Worm (Caenorhabditis elegans) whole organism, mixed stage, embryonic: ENCODE measurements around the gene F10D7.11.
A peak's percentile ranks its signal among the peaks of the same experiment; 100 is the strongest.

Experiments used
- blmp-1 ChIP-seq: fragments of 150-350 bp; optimal IDR thresholded peaks from 2 replicates; lab custom pipeline; 2014; ENCODE audit warnings: missing biosample characterization, missing genetic modification characterization
- ceh-39 ChIP-seq: fragments of 150-350 bp; optimal IDR thresholded peaks from 2 replicates; lab custom pipeline; 2014; ENCODE audit warnings: missing biosample characterization, missing genetic modification characterization
- ceh-43 ChIP-seq: fragments of 200-800 bp; sonication (Bioruptor generic); optimal IDR thresholded peaks from 2 replicates; lab custom pipeline; 2018; ENCODE audit warnings: mild to moderate bottlenecking, missing genetic modification characterization, moderate library complexity, missing compliant biosample characterization
- ces-1 ChIP-seq: fragments of 150-350 bp; optimal IDR thresholded peaks from 2 replicates; lab custom pipeline; 2014; ENCODE audit warnings: missing biosample characterization, missing genetic modification reagents, missing genetic modification characterization
- cnd-1 ChIP-seq: fragments of 200-800 bp; sonication (Bioruptor generic); optimal IDR thresholded peaks from 2 replicates; lab custom pipeline; 2018; ENCODE audit warnings: mild to moderate bottlenecking, missing genetic modification characterization, missing compliant biosample characterization
- drap-1 ChIP-seq: fragments of 200-800 bp; sonication (Bioruptor generic); optimal IDR thresholded peaks from 3 replicates; lab custom pipeline; 2018; ENCODE audit warnings: mild to moderate bottlenecking, missing genetic modification characterization, missing compliant biosample characterization
- elt-1 ChIP-seq: sonication (generic microtip); optimal IDR thresholded peaks from 2 replicates; lab custom pipeline; 2017; ENCODE audit warnings: missing genetic modification characterization, mild to moderate bottlenecking, missing compliant biosample characterization, antibody characterized with exemption, moderate library complexity, borderline replicate concordance; ENCODE audit not compliant: insufficient read depth
- flh-1 ChIP-seq: fragments of 200-800 bp; sonication (Bioruptor generic); optimal IDR thresholded peaks from 2 replicates; lab custom pipeline; 2018; ENCODE audit warnings: mild to moderate bottlenecking, missing genetic modification characterization, moderate library complexity, missing compliant biosample characterization
- ham-2 ChIP-seq: fragments of 200-800 bp; sonication (Bioruptor generic); optimal IDR thresholded peaks from 2 replicates; lab custom pipeline; 2018; ENCODE audit warnings: mild to moderate bottlenecking, missing genetic modification characterization, missing compliant biosample characterization
- hlh-1 ChIP-seq: fragments of 150-350 bp; optimal IDR thresholded peaks from 2 replicates; lab custom pipeline; 2014; ENCODE audit warnings: missing biosample characterization, missing genetic modification reagents, missing genetic modification characterization
- lsy-2 ChIP-seq: fragments of 150-350 bp; optimal IDR thresholded peaks from 2 replicates; lab custom pipeline; 2014; ENCODE audit warnings: missing biosample characterization, missing genetic modification characterization
- mab-5 ChIP-seq: fragments of 150-350 bp; optimal IDR thresholded peaks from 2 replicates; lab custom pipeline; 2014; ENCODE audit warnings: missing biosample characterization, missing genetic modification characterization
- mep-1 ChIP-seq: fragments of 150-350 bp; optimal IDR thresholded peaks from 2 replicates; lab custom pipeline; 2017; ENCODE audit warnings: missing biosample characterization, missing genetic modification reagents, missing genetic modification characterization, inconsistent platforms
- mls-2 ChIP-seq: sonication (generic microtip); optimal IDR thresholded peaks from 2 replicates; lab custom pipeline; 2016; ENCODE audit warnings: mild to moderate bottlenecking, missing genetic modification characterization, moderate library complexity, missing compliant biosample characterization
- nhr-12 ChIP-seq: fragments of 150-350 bp; optimal IDR thresholded peaks from 2 replicates; lab custom pipeline; 2014; ENCODE audit warnings: missing biosample characterization, missing genetic modification characterization
- nhr-237 ChIP-seq: fragments of 150-350 bp; optimal IDR thresholded peaks from 2 replicates; lab custom pipeline; 2014; ENCODE audit warnings: missing biosample characterization, missing genetic modification characterization
- nhr-28 ChIP-seq: fragments of 150-350 bp; optimal IDR thresholded peaks from 2 replicates; lab custom pipeline; 2014; ENCODE audit warnings: missing biosample characterization, missing genetic modification characterization
- nhr-76 ChIP-seq: sonication (generic microtip); optimal IDR thresholded peaks from 2 replicates; lab custom pipeline; 2017; ENCODE audit warnings: missing biosample characterization, missing genetic modification characterization
- pha-4 ChIP-seq: fragments of 150-350 bp; optimal IDR thresholded peaks from 2 replicates; lab custom pipeline; 2018; ENCODE audit warnings: missing biosample characterization, missing genetic modification reagents, missing genetic modification characterization
- sem-2 ChIP-seq: fragments of 200-800 bp; sonication (Bioruptor generic); optimal IDR thresholded peaks from 2 replicates; lab custom pipeline; 2018; ENCODE audit warnings: mild to moderate bottlenecking, missing genetic modification characterization, missing compliant biosample characterization
- snpc-4 ChIP-seq: fragments of 150-350 bp; optimal IDR thresholded peaks from 2 replicates; lab custom pipeline; 2014; ENCODE audit warnings: missing biosample characterization, missing genetic modification characterization
- sptf-1 ChIP-seq: sonication (generic microtip); optimal IDR thresholded peaks from 2 replicates; lab custom pipeline; 2017; ENCODE audit warnings: mild to moderate bottlenecking, missing genetic modification characterization, moderate library complexity, missing compliant biosample characterization
- tbx-8 ChIP-seq: fragments of 200-800 bp; sonication (Bioruptor generic); optimal IDR thresholded peaks from 2 replicates; lab custom pipeline; 2018; ENCODE audit warnings: mild to moderate bottlenecking, missing genetic modification characterization, moderate library complexity, missing compliant biosample characterization
- unc-120 ChIP-seq: sonication (generic microtip); optimal IDR thresholded peaks from 2 replicates; lab custom pipeline; 2017; ENCODE audit warnings: missing genetic modification characterization, missing compliant biosample characterization; ENCODE audit not compliant: poor library complexity, severe bottlenecking
- unc-62 ChIP-seq: fragments of 150-350 bp; optimal IDR thresholded peaks from 2 replicates; lab custom pipeline; 2014; ENCODE audit warnings: missing biosample characterization, missing genetic modification reagents, missing genetic modification characterization
- zip-8 ChIP-seq: fragments of 150-350 bp; optimal IDR thresholded peaks from 2 replicates; lab custom pipeline; 2014; ENCODE audit warnings: missing biosample characterization, missing genetic modification characterization

F10D7.11 gene

ce11 chrX:17368542-17368941 lies 5.9 kb downstream of the F10D7.11 start, which contains the start of gene mfsd-10:
mfsd-10 (minus strand) TSS chrX:17368642.
- TF ChIP-seq pha-4 (tag; lab: Kevin White, UChicago) (no peak), nhr-12 (tag; lab: Kevin White, UChicago) (no peak), ces-1 (GFP tag; lab: Kevin White, UChicago) (no peak), hlh-1 (tag; lab: Kevin White, UChicago) (no peak)

- TF ChIP-seq elt-1 (tag; lab: Kevin White, UChicago) (no peak), mab-5 (tag; lab: Kevin White, UChicago) (no peak), sptf-1 (tag; lab: Kevin White, UChicago) (no peak), hlh-1 (tag; lab: Kevin White, UChicago) (no peak), cnd-1 (tag; lab: Kevin White, UChicago) (no peak), ham-2 (peak; percentile 45), nhr-76 (no peak)
These were observed 6.9 kb downstream of the F10D7.11 start for ce11 chrX:17369514-17369913.

- TF ChIP-seq sem-2 (GFP tag; lab: Kevin White, UChicago) (no peak), ceh-39 (tag; lab: Kevin White, UChicago) (no peak), unc-62 (peak; percentile 64), sptf-1 (tag; lab: Kevin White, UChicago) (no peak)
These were observed 11.3 kb downstream of the F10D7.11 start for ce11 chrX:17373955-17374354.

- no peak for TF ChIP-seq zip-8
- TF ChIP-seq, all 35 proteins: peak for 0
These were observed 11.9 kb downstream of the F10D7.11 start, which contains the start of gene F10D7.3 for ce11 chrX:17374534-17374933. F10D7.3 (minus strand) TSS chrX:17374634.

ce11 chrX:17375877-17376276 lies 13.2 kb downstream of the F10D7.11 start:
- TF ChIP-seq mls-2 (tag; lab: Kevin White, UChicago): no peak
- no peak for TF ChIP-seq hlh-1 (tag; lab: Kevin White, UChicago)
- TF ChIP-seq nhr-237 (tag; lab: Kevin White, UChicago): no peak
- TF ChIP-seq nhr-76: no peak
- TF ChIP-seq unc-120: no peak
- TF ChIP-seq sptf-1 (tag; lab: Kevin White, UChicago): no peak
- TF ChIP-seq flh-1 (GFP tag; lab: Kevin White, UChicago): no peak
- TF ChIP-seq ceh-43: no peak

ce11 chrX:17378996-17379395 lies 16.4 kb downstream of the F10D7.11 start:
- TF ChIP-seq elt-1 (tag; lab: Kevin White, UChicago): no peak
- no peak for TF ChIP-seq nhr-237 (tag; lab: Kevin White, UChicago)
- no peak for TF ChIP-seq mls-2 (tag; lab: Kevin White, UChicago)
- TF ChIP-seq unc-120: no peak
- TF ChIP-seq, all 35 proteins: peak for 0

ce11 chrX:17379675-17380074 lies 17.0 kb downstream of the F10D7.11 start, which contains the start of gene F10D7.10:
F10D7.10 (minus strand) TSS chrX:17379775.
- TF ChIP-seq ces-1 (GFP tag; lab: Kevin White, UChicago): no peak
- TF ChIP-seq drap-1 (GFP tag; lab: Kevin White, UChicago): no peak
- TF ChIP-seq unc-62: no peak
- no peak for TF ChIP-seq pha-4 (tag; lab: Kevin White, UChicago)
- TF ChIP-seq blmp-1 (tag; lab: Kevin White, UChicago): no peak
- TF ChIP-seq ham-2: no peak
- no peak for TF ChIP-seq lsy-2 (tag; lab: Kevin White, UChicago)
- TF ChIP-seq mep-1 (tag; lab: Kevin White, UChicago): no peak
- no peak for TF ChIP-seq zip-8
- TF ChIP-seq flh-1 (GFP tag; lab: Kevin White, UChicago): no peak
- no peak for TF ChIP-seq nhr-28 (tag; lab: Kevin White, UChicago)
- TF ChIP-seq ceh-39 (tag; lab: Kevin White, UChicago): no peak

ce11 chrX:17381975-17382374 lies 19.3 kb downstream of the F10D7.11 start, which contains the start of gene F10D7.4:
F10D7.4 (minus strand) TSS chrX:17382075.
- TF ChIP-seq tbx-8 (GFP tag; lab: Kevin White, UChicago) (no peak), snpc-4 (no peak)
